Worm (Caenorhabditis elegans) whole organism, L1 larva: Measurements from ENCODE around the gene T22B7.7.

ENCODE experiments used
- C34B4.2 ChIP-seq: sonication (generic microtip); optimal IDR thresholded peaks from 2 replicates; lab custom pipeline; 2017; ENCODE audit warnings: mild to moderate bottlenecking, missing genetic modification characterization, missing compliant biosample characterization
- aly-2 ChIP-seq: fragments of 150-350 bp; optimal IDR thresholded peaks from 2 replicates; lab custom pipeline; 2014; ENCODE audit warnings: missing biosample characterization, missing genetic modification characterization
- ceh-8 ChIP-seq: fragments of 200-800 bp; sonication (Bioruptor generic); optimal IDR thresholded peaks from 2 replicates; lab custom pipeline; 2018; ENCODE audit warnings: mild to moderate bottlenecking, missing genetic modification characterization, moderate library complexity, missing compliant biosample characterization
- elt-3 ChIP-seq, 6 experiments: fragments of 150-350 bp in 1 of 6; sonication (generic microtip); optimal IDR thresholded peaks; 2 replicates each; lab custom pipeline; 2017 to 2018; ENCODE audit warnings: missing biosample characterization in 6 of 6, missing genetic modification characterization in 6 of 6, inconsistent platforms in 1 of 6
- fkh-4 ChIP-seq: sonication (generic microtip); optimal IDR thresholded peaks from 2 replicates; lab custom pipeline; 2016; ENCODE audit warnings: missing compliant biosample characterization, missing genetic modification characterization, borderline replicate concordance
- hpl-2 ChIP-seq: fragments of 150-350 bp; optimal IDR thresholded peaks from 2 replicates; lab custom pipeline; 2014; ENCODE audit warnings: missing biosample characterization, missing genetic modification reagents, missing genetic modification characterization
- mab-9 ChIP-seq: fragments of 200-800 bp; sonication (Bioruptor generic); IDR thresholded peaks from 2 replicates; pipeline ENCODE4 v1.3.6; 2022; ENCODE audit warnings: missing genetic modification reagents, missing genetic modification characterization, missing compliant biosample characterization
- mef-2 ChIP-seq: fragments of 150-350 bp; optimal IDR thresholded peaks from 2 replicates; lab custom pipeline; 2014; ENCODE audit warnings: missing biosample characterization, missing genetic modification characterization
- mep-1 ChIP-seq: fragments of 150-350 bp; optimal IDR thresholded peaks from 2 replicates; lab custom pipeline; 2014; ENCODE audit warnings: missing biosample characterization, missing genetic modification characterization
- nhr-84 ChIP-seq: sonication (generic microtip); optimal IDR thresholded peaks from 2 replicates; lab custom pipeline; 2017; ENCODE audit warnings: missing biosample characterization, missing genetic modification characterization
- unc-98 ChIP-seq: fragments of 200-800 bp; sonication (Bioruptor generic); IDR thresholded peaks from 2 replicates; pipeline ENCODE4 v1.3.6; 2022; ENCODE audit warnings: missing genetic modification characterization, missing compliant biosample characterization

T22B7.7 gene

ce11 chrX:5603338-5603816, 50.5 kb downstream of the T22B7.7 start, which contains the start of gene F14D12.1 (continued):
- TF ChIP-seq hpl-2 (no peak), mef-2 (tag; lab: Kevin White, UChicago) (no peak), elt-3 (tag; optimal IDR thresholded peaks at IDR 0.05; lab: Kevin White, UChicago) (peak in 4 of 6 experiments; percentile 47 to 90 (median 86)), mep-1 (tag; lab: Kevin White, UChicago) (no peak), fkh-4 (tag; lab: Kevin White, UChicago) (no peak), C34B4.2 (tag; lab: Kevin White, UChicago) (no peak), mab-9 (GFP tag; lab: Robert Waterston, UW) (no peak), aly-2 (tag; lab: Kevin White, UChicago) (no peak), nhr-84 (no peak), unc-98 (no peak), ceh-8 (GFP tag; lab: Kevin White, UChicago) (no peak)
